Worm (Caenorhabditis elegans) whole organism, L4 larva: ENCODE results near the gene btb-20.

Experiments
- F26F4.8 ChIP-seq: fragments of 200-800 bp; sonication (Bioruptor generic); conservative IDR thresholded peaks from 2 replicates; pipeline ENCODE4 v1.3.6; 2022; ENCODE audit warnings: missing genetic modification characterization, missing compliant biosample characterization
- R02D3.7 ChIP-seq: fragments of 150-350 bp; sonication (generic microtip); optimal IDR thresholded peaks from 3 replicates; lab custom pipeline; 2014; ENCODE audit warnings: missing biosample characterization, missing genetic modification characterization
- T20F7.1 ChIP-seq: fragments of 200-800 bp; sonication (Bioruptor generic); optimal IDR thresholded peaks from 2 replicates; lab custom pipeline; 2018; ENCODE audit warnings: mild to moderate bottlenecking, missing genetic modification characterization, missing compliant biosample characterization
- Y105C5A.15 ChIP-seq: fragments of 200-800 bp; sonication (Bioruptor generic); IDR thresholded peaks from 2 replicates; pipeline ENCODE4 v1.3.6; 2022; ENCODE audit warnings: missing genetic modification characterization, missing compliant biosample characterization
- Y5F2A.4 ChIP-seq: fragments of 200-800 bp; sonication (Bioruptor generic); optimal IDR thresholded peaks from 2 replicates; lab custom pipeline; 2018; ENCODE audit warnings: mild to moderate bottlenecking, missing genetic modification characterization, missing compliant biosample characterization
- ZK546.5 ChIP-seq, 2 experiments: sonication (generic microtip); optimal IDR thresholded peaks; 2 replicates each; lab custom pipeline; 2017; ENCODE audit warnings: missing biosample characterization in 2 of 2, missing genetic modification characterization in 2 of 2
- aly-2 ChIP-seq: sonication (generic microtip); optimal IDR thresholded peaks from 2 replicates; lab custom pipeline; 2018; ENCODE audit warnings: missing biosample characterization, missing genetic modification characterization
- arid-1 ChIP-seq: fragments of 200-800 bp; sonication (Bioruptor generic); conservative IDR thresholded peaks from 2 replicates; pipeline ENCODE4 v1.3.6; 2022; ENCODE audit warnings: missing genetic modification reagents, missing genetic modification characterization, missing compliant biosample characterization
- ceh-20 ChIP-seq: fragments of 200-800 bp; sonication (Bioruptor generic); IDR thresholded peaks from 2 replicates; pipeline ENCODE4 v1.3.6; 2022; ENCODE audit warnings: missing genetic modification reagents, missing genetic modification characterization, missing compliant biosample characterization
- ceh-28 ChIP-seq: fragments of 150-350 bp; optimal IDR thresholded peaks from 2 replicates; lab custom pipeline; 2014; ENCODE audit warnings: missing biosample characterization, missing genetic modification reagents, missing genetic modification characterization
- ces-1 ChIP-seq: fragments of 150-350 bp; sonication (generic microtip); optimal IDR thresholded peaks from 4 replicates; lab custom pipeline; 2014; ENCODE audit warnings: missing biosample characterization, missing genetic modification reagents, missing genetic modification characterization
- daf-12 ChIP-seq: fragments of 150-350 bp; optimal IDR thresholded peaks from 2 replicates; lab custom pipeline; 2014; ENCODE audit warnings: missing biosample characterization, missing genetic modification reagents, missing genetic modification characterization
- daf-16 ChIP-seq, 3 experiments: sonication (generic microtip); optimal IDR thresholded peaks; 2 replicates each; lab custom pipeline; 2016 to 2017; ENCODE audit warnings: missing genetic modification characterization in 3 of 3, missing genetic modification reagents in 3 of 3, mild to moderate bottlenecking in 2 of 3, missing compliant biosample characterization in 2 of 3, missing biosample characterization in 1 of 3, moderate library complexity in 1 of 3
- dmd-9 ChIP-seq: fragments of 200-800 bp; sonication (Bioruptor generic); IDR thresholded peaks from 2 replicates; pipeline ENCODE4 v1.3.6; 2022; ENCODE audit warnings: missing genetic modification reagents, missing genetic modification characterization, missing compliant biosample characterization
- dpl-1 ChIP-seq: fragments of 150-350 bp; optimal IDR thresholded peaks from 2 replicates; lab custom pipeline; 2014; ENCODE audit warnings: missing biosample characterization, missing genetic modification reagents, missing genetic modification characterization
- duxl-1 ChIP-seq: sonication (generic microtip); optimal IDR thresholded peaks from 2 replicates; lab custom pipeline; 2016; ENCODE audit warnings: mild to moderate bottlenecking, missing genetic modification characterization, moderate library complexity, missing compliant biosample characterization; ENCODE audit not compliant: poor library complexity
- egl-27 ChIP-seq: sonication (generic microtip); optimal IDR thresholded peaks from 3 replicates; lab custom pipeline; 2017; ENCODE audit warnings: missing biosample characterization, missing genetic modification reagents, missing genetic modification characterization
- egl-43 ChIP-seq: fragments of 200-800 bp; sonication (Bioruptor generic); IDR thresholded peaks from 2 replicates; pipeline ENCODE4 v1.3.6; 2022; ENCODE audit warnings: missing genetic modification reagents, missing genetic modification characterization, missing compliant biosample characterization
- fkh-10 ChIP-seq: fragments of 150-350 bp; optimal IDR thresholded peaks from 2 replicates; lab custom pipeline; 2014; ENCODE audit warnings: missing biosample characterization, missing genetic modification reagents, missing genetic modification characterization
- gei-8 ChIP-seq: fragments of 200-800 bp; sonication (Bioruptor generic); optimal IDR thresholded peaks from 2 replicates; lab custom pipeline; 2018; ENCODE audit warnings: mild to moderate bottlenecking, missing genetic modification characterization, missing compliant biosample characterization
- hlh-11 ChIP-seq: fragments of 200-800 bp; sonication (Bioruptor generic); optimal IDR thresholded peaks from 2 replicates; lab custom pipeline; 2018; ENCODE audit warnings: mild to moderate bottlenecking, missing genetic modification characterization, missing compliant biosample characterization
- hlh-30 ChIP-seq: sonication (generic microtip); optimal IDR thresholded peaks from 2 replicates; lab custom pipeline; 2017; ENCODE audit warnings: antibody characterized with exemption, mild to moderate bottlenecking, missing genetic modification characterization, missing compliant biosample characterization; ENCODE audit not compliant: insufficient read depth
- hmg-1.1 ChIP-seq: fragments of 200-800 bp; sonication (Bioruptor generic); IDR thresholded peaks from 2 replicates; pipeline ENCODE4 v1.3.6; 2022; ENCODE audit warnings: missing genetic modification reagents, missing genetic modification characterization, missing compliant biosample characterization
- lin-29 ChIP-seq: fragments of 200-800 bp; sonication (Bioruptor generic); IDR thresholded peaks from 2 replicates; pipeline ENCODE4 v1.3.6; 2022; ENCODE audit warnings: missing genetic modification reagents, missing genetic modification characterization, missing compliant biosample characterization
- lsy-2 ChIP-seq, 2 experiments: fragments of 150-350 bp in 1 of 2; sonication (generic microtip) in 1 of 2; optimal IDR thresholded peaks; 2 replicates each; lab custom pipeline; 2014 to 2017; ENCODE audit warnings: missing biosample characterization in 2 of 2, missing genetic modification characterization in 2 of 2
- madf-5 ChIP-seq, 2 experiments: fragments of 200-800 bp; sonication (Bioruptor generic); IDR thresholded peaks; 2 replicates each; pipeline ENCODE4 v1.3.6; 2022; ENCODE audit warnings: missing compliant biosample characterization in 2 of 2, missing genetic modification characterization in 2 of 2
- madf-9 ChIP-seq: fragments of 200-800 bp; sonication (Bioruptor generic); conservative IDR thresholded peaks from 2 replicates; pipeline ENCODE4 v1.3.6; 2022; ENCODE audit warnings: missing genetic modification reagents, missing genetic modification characterization, missing compliant biosample characterization
- mdl-1 ChIP-seq, 2 experiments: fragments of 150-350 bp in 1 of 2; sonication (generic microtip) in 1 of 2; optimal IDR thresholded peaks; 2 replicates each; lab custom pipeline; 2014 to 2017; ENCODE audit warnings: missing biosample characterization in 2 of 2, missing genetic modification characterization in 2 of 2
- mdt-29 ChIP-seq: fragments of 200-800 bp; sonication (Bioruptor generic); IDR thresholded peaks from 2 replicates; pipeline ENCODE4 v1.3.6; 2022; ENCODE audit warnings: missing genetic modification reagents, missing genetic modification characterization, missing compliant biosample characterization
- mep-1 ChIP-seq: fragments of 150-350 bp; sonication (generic microtip); optimal IDR thresholded peaks from 3 replicates; lab custom pipeline; 2014; ENCODE audit warnings: missing biosample characterization, missing genetic modification characterization
- nhr-10 ChIP-seq: fragments of 150-350 bp; optimal IDR thresholded peaks from 2 replicates; lab custom pipeline; 2014; ENCODE audit warnings: missing biosample characterization, missing genetic modification characterization
- nhr-11 ChIP-seq: fragments of 150-350 bp; optimal IDR thresholded peaks from 2 replicates; lab custom pipeline; 2014; ENCODE audit warnings: missing biosample characterization, missing genetic modification characterization
- nhr-25 ChIP-seq: sonication (generic microtip); optimal IDR thresholded peaks from 2 replicates; lab custom pipeline; 2017; ENCODE audit warnings: missing genetic modification characterization, mild to moderate bottlenecking, missing compliant biosample characterization, antibody characterized with exemption, moderate library complexity, borderline replicate concordance; ENCODE audit not compliant: insufficient read depth
- nhr-6 ChIP-seq: fragments of 150-350 bp; optimal IDR thresholded peaks from 2 replicates; lab custom pipeline; 2014; ENCODE audit warnings: missing biosample characterization, missing genetic modification characterization
- pqm-1 ChIP-seq: sonication (generic microtip); optimal IDR thresholded peaks from 2 replicates; lab custom pipeline; 2017; ENCODE audit warnings: missing biosample characterization, missing genetic modification characterization
- set-16 ChIP-seq: fragments of 200-800 bp; sonication (Bioruptor generic); IDR thresholded peaks from 2 replicates; pipeline ENCODE4 v1.3.6; 2022; ENCODE audit warnings: missing genetic modification reagents, missing genetic modification characterization, missing compliant biosample characterization
- snpc-1.2 ChIP-seq: fragments of 200-800 bp; sonication (Bioruptor generic); IDR thresholded peaks from 2 replicates; pipeline ENCODE4 v1.3.6; 2022; ENCODE audit warnings: missing genetic modification reagents, missing genetic modification characterization, missing compliant biosample characterization
- snpc-4 ChIP-seq: fragments of 150-350 bp; optimal IDR thresholded peaks from 2 replicates; lab custom pipeline; 2014; ENCODE audit warnings: missing biosample characterization, missing genetic modification characterization
- spr-1 ChIP-seq: sonication (generic microtip); optimal IDR thresholded peaks from 2 replicates; lab custom pipeline; 2016; ENCODE audit warnings: mild to moderate bottlenecking, missing genetic modification characterization, missing compliant biosample characterization
- spr-3 ChIP-seq: fragments of 200-800 bp; sonication (Bioruptor generic); optimal IDR thresholded peaks from 2 replicates; lab custom pipeline; 2018; ENCODE audit warnings: mild to moderate bottlenecking, missing genetic modification characterization, missing compliant biosample characterization
- tra-1 ChIP-seq: fragments of 200-800 bp; sonication (Bioruptor generic); IDR thresholded peaks from 2 replicates; pipeline ENCODE4 v1.3.6; 2022; ENCODE audit warnings: missing genetic modification reagents, missing genetic modification characterization, missing compliant biosample characterization
- unc-39 ChIP-seq: sonication (generic microtip); optimal IDR thresholded peaks from 2 replicates; lab custom pipeline; 2017; ENCODE audit warnings: missing biosample characterization, missing genetic modification characterization
- unc-62 ChIP-seq, 3 experiments: fragments of 150-350 bp in 1 of 3; sonication (generic microtip); optimal IDR thresholded peaks in 2 of 3; peaks in 1 of 3; 1 replicate in 1 of 3; 2 replicates in 2 of 3; lab custom pipeline; 2014 to 2017; ENCODE audit warnings: missing biosample characterization in 3 of 3, missing genetic modification characterization in 3 of 3, missing genetic modification reagents in 3 of 3, missing genotype in 1 of 3
- vab-7 ChIP-seq: fragments of 200-800 bp; sonication (Bioruptor generic); IDR thresholded peaks from 2 replicates; pipeline ENCODE4 v1.3.6; 2022; ENCODE audit warnings: missing genetic modification reagents, missing genetic modification characterization, missing compliant biosample characterization
- zfp-3 ChIP-seq: fragments of 200-800 bp; sonication (Bioruptor generic); conservative IDR thresholded peaks from 2 replicates; pipeline ENCODE4 v1.3.6; 2022; ENCODE audit warnings: missing genetic modification reagents, missing genetic modification characterization, missing compliant biosample characterization
- ztf-7 ChIP-seq: fragments of 150-350 bp; optimal IDR thresholded peaks from 2 replicates; lab custom pipeline; 2014; ENCODE audit warnings: missing biosample characterization, missing genetic modification characterization

btb-20 gene

ce11 chrII:14495341-14495740 is 28.0 kb downstream of the btb-20 start (continued):
- peak; percentile 56 for TF ChIP-seq hlh-30
- no peak for TF ChIP-seq nhr-25
- no peak for TF ChIP-seq tra-1
- peak in 1 of 2 experiments; percentile 48 for TF ChIP-seq mdl-1 (tag; optimal IDR thresholded peaks at IDR 0.05; lab: Kevin White, UChicago)
- no peak for TF ChIP-seq F26F4.8 (GFP tag; lab: Robert Waterston, UW)
- TF ChIP-seq arid-1 = no peak
- no peak for TF ChIP-seq nhr-10 (tag; lab: Kevin White, UChicago)
- no peak for TF ChIP-seq ceh-20 (GFP tag; lab: Robert Waterston, UW)
- TF ChIP-seq lsy-2 (tag; optimal IDR thresholded peaks at IDR 0.05; lab: Kevin White, UChicago) = peak in 1 of 2 experiments; percentile 13
- TF ChIP-seq unc-62 (GFP tag; optimal IDR thresholded peaks at IDR 0.05 in 1 of 2; lab: Kevin White, UChicago) = no peak
- no peak for TF ChIP-seq unc-62 (tag; optimal IDR thresholded peaks at IDR 0.05; lab: Kevin White, UChicago)
- no peak for TF ChIP-seq set-16 (GFP tag; lab: Robert Waterston, UW)
- no peak for TF ChIP-seq snpc-4
- no peak for TF ChIP-seq ces-1 (GFP tag; lab: Kevin White, UChicago)
- TF ChIP-seq mdt-29 (GFP tag; lab: Robert Waterston, UW) = no peak
- no peak for TF ChIP-seq R02D3.7
- TF ChIP-seq egl-27 (tag; lab: Kevin White, UChicago) = no peak
- no peak for TF ChIP-seq egl-43
- no peak for TF ChIP-seq zfp-3 (GFP tag; lab: Robert Waterston, UW)
- TF ChIP-seq unc-39 (tag; lab: Kevin White, UChicago) = no peak
- TF ChIP-seq ceh-28 = no peak
- no peak for TF ChIP-seq Y5F2A.4 (GFP tag; lab: Kevin White, UChicago)
- TF ChIP-seq aly-2 (tag; lab: Kevin White, UChicago) = no peak
- TF ChIP-seq ZK546.5 (tag; optimal IDR thresholded peaks at IDR 0.05; lab: Kevin White, UChicago) = no peak
- TF ChIP-seq nhr-11 = no peak
- no peak for TF ChIP-seq gei-8 (GFP tag; lab: Kevin White, UChicago)
- no peak for TF ChIP-seq duxl-1
- no peak for TF ChIP-seq madf-5 (GFP tag; IDR thresholded peaks at IDR 0.05; lab: Robert Waterston, UW)
- no peak for TF ChIP-seq pqm-1 (tag; lab: Kevin White, UChicago)
- TF ChIP-seq snpc-1.2 = no peak
- TF ChIP-seq lin-29 (GFP tag; lab: Robert Waterston, UW) = no peak
- no peak for TF ChIP-seq spr-1
- TF ChIP-seq madf-9 (GFP tag; lab: Robert Waterston, UW) = no peak
- TF ChIP-seq mep-1 (tag; lab: Kevin White, UChicago) = peak; percentile 38
- TF ChIP-seq ztf-7 (tag; lab: Kevin White, UChicago) = no peak
- TF ChIP-seq hlh-11 (tag; lab: Kevin White, UChicago) = peak; percentile 43
- TF ChIP-seq dmd-9 = no peak
- TF ChIP-seq Y105C5A.15 = no peak
- TF ChIP-seq vab-7 (GFP tag; lab: Robert Waterston, UW) = no peak
- peak; percentile 36 for TF ChIP-seq nhr-6
- no peak for TF ChIP-seq T20F7.1
- TF ChIP-seq dpl-1 = no peak
- TF ChIP-seq daf-12 (tag; lab: Kevin White, UChicago) = no peak
- no peak for TF ChIP-seq fkh-10
- TF ChIP-seq hmg-1.1 (GFP tag; lab: Robert Waterston, UW) = no peak
- TF ChIP-seq spr-3 (GFP tag; lab: Kevin White, UChicago) = no peak
- TF ChIP-seq daf-16 (GFP tag; optimal IDR thresholded peaks at IDR 0.05; lab: Kevin White, UChicago) = no peak
- peak; percentile 0 for TF ChIP-seq daf-16 (tag; optimal IDR thresholded peaks at IDR 0.05; lab: Kevin White, UChicago)
